Fruit fly (Drosophila melanogaster) whole organism, embryonic: Measurements from ENCODE around the gene CG16790.

Source experiments
- BEAF-32 ChIP-seq: fragments of 200-800 bp; sonication (Bioruptor generic); optimal IDR thresholded peaks from 3 replicates; lab custom pipeline; 2017; ENCODE audit warnings: missing biosample characterization, missing genetic modification characterization, mild to moderate bottlenecking, moderate library complexity, missing genetic modification reagents
- CG10543 ChIP-seq: fragments of 200-800 bp; sonication (Bioruptor generic); optimal IDR thresholded peaks from 3 replicates; lab custom pipeline; 2017; ENCODE audit warnings: missing biosample characterization, mild to moderate bottlenecking, missing genetic modification characterization, moderate library complexity
- CG10979 ChIP-seq: fragments of 200-800 bp; sonication (Bioruptor generic); optimal IDR thresholded peaks from 2 replicates; lab custom pipeline; 2018; ENCODE audit warnings: missing biosample characterization, mild to moderate bottlenecking, missing genetic modification characterization, moderate library complexity
- CG11085 ChIP-seq: fragments of 200-800 bp; sonication (Bioruptor generic); IDR thresholded peaks from 2 replicates; pipeline ENCODE4 v1.3.6; 2022; ENCODE audit warnings: missing biosample characterization, missing genetic modification characterization
- CG11723 ChIP-seq: fragments of 200-800 bp; sonication (Bioruptor generic); optimal IDR thresholded peaks from 2 replicates; lab custom pipeline; 2017; ENCODE audit warnings: missing biosample characterization, mild to moderate bottlenecking, missing genetic modification characterization
- CG12391 ChIP-seq: fragments of 200-800 bp; sonication (Bioruptor generic); optimal IDR thresholded peaks from 3 replicates; lab custom pipeline; 2018; ENCODE audit warnings: missing biosample characterization, mild to moderate bottlenecking, missing genetic modification characterization, moderate library complexity
- CG13775 ChIP-seq: fragments of 200-800 bp; sonication (Bioruptor generic); optimal IDR thresholded peaks from 3 replicates; lab custom pipeline; 2017; ENCODE audit warnings: missing biosample characterization, mild to moderate bottlenecking, missing genetic modification characterization
- CG14710 ChIP-seq: fragments of 200-800 bp; sonication (Bioruptor generic); optimal IDR thresholded peaks from 3 replicates; lab custom pipeline; 2019; ENCODE audit warnings: missing biosample characterization, mild to moderate bottlenecking, missing genetic modification characterization, moderate library complexity
- CG15696 ChIP-seq: fragments of 200-800 bp; sonication (Bioruptor generic); optimal IDR thresholded peaks from 2 replicates; lab custom pipeline; 2019; ENCODE audit warnings: missing biosample characterization, mild to moderate bottlenecking, missing genetic modification characterization, moderate library complexity
- CG1647 ChIP-seq: fragments of 200-800 bp; sonication (Bioruptor generic); optimal IDR thresholded peaks from 3 replicates; lab custom pipeline; 2016; ENCODE audit warnings: missing biosample characterization, missing genetic modification characterization
- CG17361 ChIP-seq: fragments of 200-800 bp; sonication (Bioruptor generic); IDR thresholded peaks from 3 replicates; pipeline ENCODE4 v1.3.6; 2022; ENCODE audit warnings: missing biosample characterization, missing genetic modification characterization
- CG17568 ChIP-seq: fragments of 200-800 bp; sonication (Bioruptor generic); optimal IDR thresholded peaks from 2 replicates; lab custom pipeline; 2018; ENCODE audit warnings: missing biosample characterization, mild to moderate bottlenecking, missing genetic modification characterization, moderate library complexity
- CG18262 ChIP-seq: fragments of 200-800 bp; optimal IDR thresholded peaks from 3 replicates; lab custom pipeline; 2019; ENCODE audit warnings: missing biosample characterization, mild to moderate bottlenecking, missing genetic modification characterization, moderate library complexity
- CG34224 ChIP-seq: fragments of 200-800 bp; sonication (Bioruptor generic); IDR thresholded peaks from 3 replicates; pipeline ENCODE4 v1.3.6; 2022; ENCODE audit warnings: missing biosample characterization, missing genetic modification characterization; ENCODE audit not compliant: partially characterized antibody
- CG4328 ChIP-seq: fragments of 200-800 bp; sonication (Bioruptor generic); optimal IDR thresholded peaks from 3 replicates; lab custom pipeline; 2017; ENCODE audit warnings: missing biosample characterization, missing genetic modification reagents, missing genetic modification characterization
- CG43689 ChIP-seq: fragments of 200-800 bp; sonication (Bioruptor generic); IDR thresholded peaks from 2 replicates; pipeline ENCODE4 v1.3.6; 2022; ENCODE audit warnings: missing biosample characterization, missing genetic modification characterization
- CG4617 ChIP-seq: fragments of 200-800 bp; sonication (Bioruptor generic); optimal IDR thresholded peaks from 3 replicates; lab custom pipeline; 2016; ENCODE audit warnings: missing biosample characterization, missing genetic modification characterization, borderline replicate concordance
- CG4707 ChIP-seq: fragments of 200-800 bp; sonication (Bioruptor generic); optimal IDR thresholded peaks from 2 replicates; lab custom pipeline; 2018; ENCODE audit warnings: missing biosample characterization, mild to moderate bottlenecking, missing genetic modification characterization, moderate library complexity
- CG6813 ChIP-seq: fragments of 200-800 bp; sonication (Bioruptor generic); optimal IDR thresholded peaks from 2 replicates; lab custom pipeline; 2017; ENCODE audit warnings: missing biosample characterization, missing genetic modification characterization, mild to moderate bottlenecking, moderate library complexity, missing genetic modification reagents
- CG7357 ChIP-seq: fragments of 200-800 bp; sonication (Bioruptor generic); IDR thresholded peaks from 3 replicates; pipeline ENCODE4 v1.3.6; 2022; ENCODE audit warnings: missing biosample characterization, missing genetic modification characterization
- CG7839 ChIP-seq: fragments of 200-800 bp; sonication (Bioruptor generic); optimal IDR thresholded peaks from 3 replicates; lab custom pipeline; 2018; ENCODE audit warnings: missing biosample characterization, mild to moderate bottlenecking, missing genetic modification characterization, moderate library complexity
- CG7987 ChIP-seq: fragments of 200-800 bp; sonication (Bioruptor generic); optimal IDR thresholded peaks from 2 replicates; lab custom pipeline; 2018; ENCODE audit warnings: missing biosample characterization, mild to moderate bottlenecking, missing genetic modification characterization, moderate library complexity
- CG8388 ChIP-seq: fragments of 200-800 bp; sonication (Bioruptor generic); optimal IDR thresholded peaks from 2 replicates; lab custom pipeline; 2019; ENCODE audit warnings: missing biosample characterization, mild to moderate bottlenecking, missing genetic modification characterization, moderate library complexity
- CG9797 ChIP-seq: fragments of 200-800 bp; sonication (Bioruptor generic); optimal IDR thresholded peaks from 3 replicates; lab custom pipeline; 2018; ENCODE audit warnings: missing biosample characterization, mild to moderate bottlenecking, missing genetic modification characterization
- CG9932 ChIP-seq: fragments of 200-800 bp; sonication (Bioruptor generic); IDR thresholded peaks from 2 replicates; pipeline ENCODE4 v1.3.6; 2022; ENCODE audit warnings: missing biosample characterization, missing genetic modification characterization
- D19B ChIP-seq: fragments of 200-800 bp; sonication (Bioruptor generic); optimal IDR thresholded peaks from 2 replicates; lab custom pipeline; 2017; ENCODE audit warnings: missing biosample characterization, mild to moderate bottlenecking, missing genetic modification characterization
- Dll ChIP-seq: fragments of 200-800 bp; sonication (Bioruptor generic); IDR thresholded peaks from 4 replicates; pipeline ENCODE4 v1.3.6; 2022; ENCODE audit warnings: missing biosample characterization, missing genetic modification characterization; ENCODE audit not compliant: partially characterized antibody
- Elba2 ChIP-seq: fragments of 200-800 bp; sonication (Bioruptor generic); optimal IDR thresholded peaks from 3 replicates; lab custom pipeline; 2016; ENCODE audit warnings: missing biosample characterization, missing genetic modification characterization
- Gsc ChIP-seq: fragments of 200-800 bp; sonication (Bioruptor generic); IDR thresholded peaks from 2 replicates; pipeline ENCODE4 v1.3.6; 2022; ENCODE audit warnings: missing biosample characterization, missing genetic modification characterization
- Gug ChIP-seq: fragments of 200-800 bp; sonication (Bioruptor generic); IDR thresholded peaks from 4 replicates; pipeline ENCODE4 v1.3.6; 2022; ENCODE audit warnings: missing biosample characterization, missing genetic modification characterization
- H15 ChIP-seq: fragments of 200-800 bp; sonication (Bioruptor generic); IDR thresholded peaks from 3 replicates; pipeline ENCODE4 v1.3.6; 2022; ENCODE audit warnings: missing biosample characterization, missing genetic modification characterization
- Meics ChIP-seq: fragments of 200-800 bp; sonication (Bioruptor generic); optimal IDR thresholded peaks from 2 replicates; lab custom pipeline; 2017; ENCODE audit warnings: missing biosample characterization, mild to moderate bottlenecking, missing genetic modification characterization
- NC2α ChIP-seq: fragments of 200-800 bp; sonication (Bioruptor generic); optimal IDR thresholded peaks from 2 replicates; lab custom pipeline; 2016; ENCODE audit warnings: missing biosample characterization, missing genetic modification characterization
- NC2β ChIP-seq: fragments of 200-800 bp; sonication (Bioruptor generic); optimal IDR thresholded peaks from 2 replicates; lab custom pipeline; 2016; ENCODE audit warnings: missing biosample characterization, missing genetic modification characterization
- Sin3A ChIP-seq: fragments of >200 bp; optimal IDR thresholded peaks from 2 replicates; lab custom pipeline; 2018
- ase ChIP-seq: fragments of 200-800 bp; sonication (Bioruptor generic); IDR thresholded peaks from 3 replicates; pipeline ENCODE4 v1.3.6; 2022; ENCODE audit warnings: missing biosample characterization, missing genetic modification characterization
- en ChIP-seq: fragments of 200-800 bp; sonication (Bioruptor generic); optimal IDR thresholded peaks from 2 replicates; lab custom pipeline; 2016; ENCODE audit warnings: missing biosample characterization, missing genetic modification characterization
- eve ChIP-seq, 2 experiments: fragments of >200 bp; optimal IDR thresholded peaks; 2 replicates each; lab custom pipeline; 2017; ENCODE audit warnings: missing biosample characterization in 2 of 2, missing genetic modification characterization in 2 of 2
- gce ChIP-seq: fragments of 200-800 bp; sonication (Bioruptor generic); IDR thresholded peaks from 3 replicates; pipeline ENCODE4 v1.3.6; 2022; ENCODE audit warnings: missing biosample characterization, missing genetic modification characterization
- grau ChIP-seq: fragments of 200-800 bp; optimal IDR thresholded peaks from 3 replicates; lab custom pipeline; 2019; ENCODE audit warnings: missing biosample characterization, mild to moderate bottlenecking, missing genetic modification characterization, moderate library complexity
- gsb-n ChIP-seq: fragments of 200-800 bp; sonication (Bioruptor generic); optimal IDR thresholded peaks from 3 replicates; lab custom pipeline; 2018; ENCODE audit warnings: missing biosample characterization, mild to moderate bottlenecking, missing genetic modification characterization
- insv ChIP-seq, 2 experiments: fragments of 200-800 bp; sonication (Bioruptor generic); optimal IDR thresholded peaks; 3 replicates each; lab custom pipeline; 2016 to 2018; ENCODE audit warnings: missing biosample characterization in 2 of 2, missing genetic modification characterization in 2 of 2
- jing ChIP-seq: fragments of 200-800 bp; sonication (Bioruptor generic); optimal IDR thresholded peaks from 2 replicates; lab custom pipeline; 2018; ENCODE audit warnings: missing biosample characterization, mild to moderate bottlenecking, missing genetic modification characterization
- onecut ChIP-seq: fragments of 200-800 bp; sonication (Bioruptor generic); IDR thresholded peaks from 2 replicates; pipeline ENCODE4 v1.3.6; 2022; ENCODE audit warnings: missing biosample characterization, missing genetic modification characterization
- pnt ChIP-seq: fragments of 200-800 bp; sonication (Bioruptor generic); optimal IDR thresholded peaks from 3 replicates; lab custom pipeline; 2016; ENCODE audit warnings: missing biosample characterization, missing genetic modification characterization
- pros ChIP-seq: fragments of 200-800 bp; sonication (Bioruptor generic); optimal IDR thresholded peaks from 3 replicates; lab custom pipeline; 2019; ENCODE audit warnings: missing biosample characterization, mild to moderate bottlenecking, missing genetic modification characterization, moderate library complexity
- pzg ChIP-seq: fragments of 200-800 bp; sonication (Bioruptor generic); optimal IDR thresholded peaks from 3 replicates; lab custom pipeline; 2018; ENCODE audit warnings: missing biosample characterization, mild to moderate bottlenecking, missing genetic modification characterization, moderate library complexity
- sens ChIP-seq: fragments of 200-800 bp; sonication (Bioruptor generic); peaks from one replicate; lab custom pipeline; 2016; ENCODE audit warnings: missing biosample characterization, missing genetic modification characterization
- slbo ChIP-seq: fragments of 200-800 bp; sonication (Bioruptor generic); IDR thresholded peaks from 2 replicates; pipeline ENCODE4 v1.3.6; 2022; ENCODE audit warnings: missing biosample characterization, missing genetic modification characterization
- tap ChIP-seq: fragments of 200-800 bp; optimal IDR thresholded peaks from 3 replicates; lab custom pipeline; 2019; ENCODE audit warnings: missing biosample characterization, mild to moderate bottlenecking, missing genetic modification characterization, moderate library complexity
- usp ChIP-seq: fragments of >200 bp; optimal IDR thresholded peaks from 2 replicates; lab custom pipeline; 2017; ENCODE audit warnings: missing biosample characterization, missing genetic modification characterization

Gene CG16790

dm6 chr3R:9598099-9598498 lies 28.1 kb upstream of the CG16790 start (continued):
- TF ChIP-seq CG11723 (peak; percentile 29), CG8388 (peak; percentile 66), CG4707 (peak; percentile 42), CG7987 (GFP tag; lab: Kevin White, UChicago) (no peak), CG1647 (GFP tag; lab: Kevin White, UChicago) (no peak), gsb-n (tag; lab: Kevin White, UChicago) (peak; percentile 57), BEAF-32 (GFP tag; lab: Kevin White, UChicago) (no peak), Gsc (GFP tag; lab: Robert Waterston, UW) (no peak), jing (peak; percentile 54), CG4617 (no peak), CG9932 (GFP tag; lab: Robert Waterston, UW) (no peak), CG11085 (no peak), CG43689 (GFP tag; lab: Robert Waterston, UW) (no peak), grau (tag; lab: Kevin White, UChicago) (peak; percentile 63), CG15696 (peak; percentile 12), usp (GFP tag; lab: Kevin White, UChicago) (no peak), pros (GFP tag; lab: Kevin White, UChicago) (no peak), CG6813 (GFP tag; lab: Kevin White, UChicago) (peak; percentile 28), Sin3A (lab: Kevin White, UChicago) (no peak), H15 (GFP tag; lab: Robert Waterston, UW) (no peak), CG17361 (0 out of 3 replicates have a peak, but pooled peaks have one; percentile 43), CG4328 (GFP tag; lab: Kevin White, UChicago) (no peak), onecut (GFP tag; lab: Robert Waterston, UW) (peak; percentile 33; the same call in 1 of the 2 replicates), CG18262 (tag; lab: Kevin White, UChicago) (peak; percentile 64), CG9797 (GFP tag; lab: Kevin White, UChicago) (no peak), CG7357 (GFP tag; lab: Robert Waterston, UW) (no peak), CG14710 (peak; percentile 71), tap (tag; lab: Kevin White, UChicago) (peak; percentile 38), CG12391 (peak; percentile 52), CG7839 (tag; lab: Kevin White, UChicago) (peak; percentile 21), Elba2 (no peak), eve (GFP tag; optimal IDR thresholded peaks at IDR 0.05; lab: Kevin White, UChicago) (peak in 1 of 2 experiments; percentile 85), gce (GFP tag; lab: Robert Waterston, UW) (no peak), insv (GFP tag; optimal IDR thresholded peaks at IDR 0.05; lab: Kevin White, UChicago) (no peak), CG13775 (GFP tag; lab: Kevin White, UChicago) (peak; percentile 8), CG34224 (GFP tag; lab: Robert Waterston, UW) (no peak), sens (GFP tag; lab: Kevin White, UChicago) (peak; percentile 92), Dll (GFP tag; lab: Robert Waterston, UW) (no peak), pzg (GFP tag; lab: Kevin White, UChicago) (no peak), slbo (GFP tag; lab: Robert Waterston, UW) (peak; percentile 8; the same call in 1 of the 2 replicates), pnt (GFP tag; lab: Kevin White, UChicago) (peak; percentile 56), en (GFP tag; lab: Kevin White, UChicago) (no peak), NC2β (GFP tag; lab: Kevin White, UChicago) (peak; percentile 40), NC2α (GFP tag; lab: Kevin White, UChicago) (peak; percentile 33), Gug (GFP tag; lab: Robert Waterston, UW) (0 out of 4 replicates have a peak, but pooled peaks have one; percentile 31), Meics (GFP tag; lab: Kevin White, UChicago) (no peak), ase (GFP tag; lab: Robert Waterston, UW) (no peak), CG17568 (GFP tag; lab: Kevin White, UChicago) (no peak), D19B (no peak), CG10979 (tag; lab: Kevin White, UChicago) (peak; percentile 82), CG10543 (GFP tag; lab: Kevin White, UChicago) (no peak)
